Worm (Caenorhabditis elegans): Measurements from ENCODE around the gene fox-1.

DNA sequence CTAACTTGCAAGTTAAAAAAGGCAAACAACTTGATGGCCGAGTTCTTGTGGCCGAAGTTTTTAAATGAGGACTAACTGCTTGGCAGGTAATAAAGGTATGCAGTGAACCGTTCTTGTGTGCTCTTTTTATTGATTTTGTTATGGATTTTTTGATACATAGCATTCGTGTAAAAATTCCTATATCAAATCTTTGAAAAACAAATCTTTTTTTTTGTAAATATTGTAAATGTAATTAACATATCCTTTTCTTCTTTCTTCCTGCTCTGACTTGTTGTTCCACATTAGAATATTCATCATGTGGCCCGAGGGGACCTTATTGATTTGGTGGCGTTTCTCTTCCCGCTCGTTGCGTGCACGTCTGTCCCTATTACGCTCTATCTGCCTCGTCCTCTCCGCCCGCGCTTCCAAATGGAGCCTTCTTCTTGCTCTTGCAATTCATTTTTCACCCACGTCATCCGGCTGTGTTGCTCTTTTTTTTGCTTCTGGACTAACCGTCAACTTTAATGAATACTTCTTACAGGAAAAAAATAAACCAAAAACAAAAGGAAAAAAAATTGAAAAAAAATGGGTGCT lies 28.9 kb upstream of the fox-1 start, which contains the start of gene hid-1:
- TF ChIP-seq efl-1 (optimal IDR thresholded peaks at IDR 0.05) (no peak), efl-1 (GFP tag; optimal IDR thresholded peaks at IDR 0.05 in 1 of 2) (no peak), lir-3 (tag; optimal IDR thresholded peaks at IDR 0.05; ENCODE audit: poor library complexity) (no peak), nhr-12 (tag; optimal IDR thresholded peaks at IDR 0.05) (no peak), snpc-4 (tag; optimal IDR thresholded peaks at IDR 0.05) (no peak), pag-3 (tag; optimal IDR thresholded peaks at IDR 0.05; ENCODE audit: borderline replicate concordance, insufficient read depth) (no peak), mdl-1 (tag; optimal IDR thresholded peaks at IDR 0.05) (no peak), lin-13 (GFP tag; optimal IDR thresholded peaks at IDR 0.05) (no peak), unc-62 (GFP tag; optimal IDR thresholded peaks at IDR 0.05) (no peak), unc-86 (tag; optimal IDR thresholded peaks at IDR 0.05) (peak; percentile 51), aha-1 (tag; optimal IDR thresholded peaks at IDR 0.05) (no peak), lin-35 (GFP tag; optimal IDR thresholded peaks at IDR 0.05) (no peak)

Data from whole organism, L1 larva.